Worm (Caenorhabditis elegans) whole organism, L1 larva: ENCODE data around the gene B0432.14.

ENCODE experiments used
- ceh-82 ChIP-seq, 3 experiments: fragments of 150-350 bp in 1 of 3; sonication (generic microtip) in 2 of 3; optimal IDR thresholded peaks; 2 replicates each; lab custom pipeline; 2014 to 2017; ENCODE audit warnings: missing biosample characterization in 3 of 3, missing genetic modification characterization in 3 of 3
- lin-15B ChIP-seq: fragments of 150-350 bp; sonication (generic microtip); optimal IDR thresholded peaks from 3 replicates; lab custom pipeline; 2014; ENCODE audit warnings: missing biosample characterization, missing genetic modification characterization
- sptf-1 ChIP-seq: fragments of 150-350 bp; optimal IDR thresholded peaks from 2 replicates; lab custom pipeline; 2014; ENCODE audit warnings: missing biosample characterization, missing genetic modification characterization
- unc-62 ChIP-seq: fragments of 150-350 bp; optimal IDR thresholded peaks from 2 replicates; lab custom pipeline; 2014; ENCODE audit warnings: missing biosample characterization, missing genetic modification reagents, missing genetic modification characterization

ce11 chrII:263563-263962 is 590 bp upstream of the B0432.14 start, which contains the start of gene scc-2:
- TF ChIP-seq ceh-82 (tag; optimal IDR thresholded peaks at IDR 0.05; lab: Kevin White, UChicago) (no peak), sptf-1 (no peak), unc-62 (GFP tag; lab: Kevin White, UChicago) (no peak), lin-15B (tag; lab: Kevin White, UChicago) (no peak)
